Fruit fly (Drosophila melanogaster): ENCODE measurements around the gene CG42814.

DNA sequence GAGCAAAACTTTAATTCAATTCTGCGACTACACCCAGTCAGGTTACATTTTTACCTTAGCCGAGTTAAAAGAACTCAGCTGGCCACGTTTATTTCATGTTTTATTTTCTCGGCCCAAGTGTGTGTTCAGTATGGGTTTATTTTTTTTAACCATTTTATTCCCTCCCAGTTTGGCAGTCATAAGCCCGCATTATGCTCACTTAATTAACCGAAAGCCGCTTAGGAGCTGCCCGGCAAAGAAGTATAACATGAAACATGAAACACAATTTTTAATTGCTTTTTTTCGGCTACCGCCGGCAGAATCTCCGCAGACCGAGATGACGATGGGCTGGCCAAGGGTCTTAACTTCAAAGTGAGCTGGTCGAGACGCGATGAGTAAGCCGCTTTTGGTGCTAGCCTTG, 42.4 kb downstream of the CG42814 start:
- TF ChIP-seq CG17806 (tag; optimal IDR thresholded peaks at IDR 0.05) (no peak), gl (tag; optimal IDR thresholded peaks at IDR 0.05) (no peak), EcR (GFP tag; optimal IDR thresholded peaks at IDR 0.05) (no peak), CG34367 (tag; optimal IDR thresholded peaks at IDR 0.05) (no peak), CG32121 (GFP tag; IDR thresholded peaks at IDR 0.05) (no peak), CG13204 (GFP tag; optimal IDR thresholded peaks at IDR 0.05) (no peak), D1 (tag; optimal IDR thresholded peaks at IDR 0.05) (no peak), CG4496 (GFP tag; IDR thresholded peaks at IDR 0.05) (no peak), CG15710 (tag; optimal IDR thresholded peaks at IDR 0.05) (no peak), CG10348 (GFP tag; IDR thresholded peaks at IDR 0.05) (no peak)

All from whole organism, pupa.